Fruit fly (Drosophila melanogaster) whole organism, embryonic: ENCODE results near the gene CG6294.

ENCODE experiments used
- CG32767 ChIP-seq: fragments of 200-800 bp; sonication (Bioruptor generic); IDR thresholded peaks from 2 replicates; pipeline ENCODE4 v1.3.6; 2022; ENCODE audit warnings: missing biosample characterization, missing genetic modification characterization
- CG3995 ChIP-seq: fragments of 200-800 bp; sonication (Bioruptor generic); optimal IDR thresholded peaks from 3 replicates; lab custom pipeline; 2016; ENCODE audit warnings: missing biosample characterization, missing genetic modification characterization
- Dip3 ChIP-seq: fragments of 200-800 bp; sonication (Bioruptor generic); optimal IDR thresholded peaks from 3 replicates; lab custom pipeline; 2016; ENCODE audit warnings: missing biosample characterization, missing genetic modification characterization
- Gsc ChIP-seq: fragments of 200-800 bp; sonication (Bioruptor generic); IDR thresholded peaks from 2 replicates; pipeline ENCODE4 v1.3.6; 2022; ENCODE audit warnings: missing biosample characterization, missing genetic modification characterization
- Rx ChIP-seq: fragments of 200-800 bp; sonication (Bioruptor generic); IDR thresholded peaks from 2 replicates; pipeline ENCODE4 v1.3.6; 2022; ENCODE audit warnings: missing biosample characterization, missing genetic modification characterization
- nerfin-2 ChIP-seq: fragments of 200-800 bp; sonication (Bioruptor generic); IDR thresholded peaks from 2 replicates; pipeline ENCODE4 v1.3.6; 2022; ENCODE audit warnings: missing biosample characterization, missing genetic modification characterization; ENCODE audit not compliant: partially characterized antibody

dm6 chrX:15499996-15500904 is 37.7 kb downstream of the CG6294 start:
- TF ChIP-seq nerfin-2 (GFP tag; lab: Robert Waterston, UW) (no peak), CG3995 (GFP tag; lab: Kevin White, UChicago) (no peak), Gsc (GFP tag; lab: Robert Waterston, UW) (no peak), Rx (GFP tag; lab: Robert Waterston, UW) (no peak), Dip3 (GFP tag; lab: Kevin White, UChicago) (no peak), CG32767 (GFP tag; lab: Robert Waterston, UW) (no peak)
